Fruit fly (Drosophila melanogaster): ENCODE results near the gene CG13108.

DNA sequence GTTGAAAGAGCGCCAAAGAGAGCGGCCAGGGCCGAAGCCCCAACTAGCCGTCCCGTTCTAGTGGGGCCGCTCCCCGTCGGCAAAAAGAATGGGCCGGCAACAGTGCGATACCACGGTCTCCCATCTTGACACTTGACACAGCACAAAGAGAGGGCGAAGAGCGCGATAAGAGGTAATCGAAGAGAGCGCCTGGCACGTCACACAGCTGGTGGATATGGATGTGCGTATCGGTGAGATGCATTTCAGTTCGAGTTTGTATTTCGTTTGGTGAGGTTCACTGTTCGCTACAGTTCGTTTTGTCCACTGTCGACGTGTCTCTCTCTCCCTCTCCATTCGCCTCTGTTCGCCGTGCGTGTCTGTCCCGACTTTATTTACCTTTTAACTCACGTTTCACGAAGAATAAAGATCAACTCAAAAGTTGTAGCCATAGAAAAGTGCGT is 12.1 kb downstream of the CG13108 start:
- TF ChIP-seq psq (optimal IDR thresholded peaks at IDR 0.05) (no peak), pan (optimal IDR thresholded peaks at IDR 0.05) (no peak), EcR (GFP tag; optimal IDR thresholded peaks at IDR 0.05) (no peak)

All from whole organism.